Worm (Caenorhabditis elegans) whole organism, young adult: ENCODE data around the gene rbm-25.
A peak's percentile ranks its signal among the peaks of the same experiment; 100 is the strongest.

Source experiments
- B0019.2 ChIP-seq: fragments of 200-800 bp; sonication (Bioruptor generic); conservative IDR thresholded peaks from 2 replicates; pipeline ENCODE4 v1.3.6; 2022; ENCODE audit warnings: missing genetic modification reagents, missing genetic modification characterization, missing compliant biosample characterization
- B0035.1 ChIP-seq: sonication (generic microtip); optimal IDR thresholded peaks from 2 replicates; lab custom pipeline; 2016; ENCODE audit warnings: missing genetic modification characterization, mild to moderate bottlenecking, missing compliant biosample characterization, missing genotype, missing genetic modification reagents
- C17E4.6 ChIP-seq: fragments of 200-800 bp; sonication (Bioruptor generic); IDR thresholded peaks from 2 replicates; pipeline ENCODE4 v1.3.6; 2022; ENCODE audit warnings: missing genetic modification reagents, missing genetic modification characterization, missing compliant biosample characterization
- D2030.7 ChIP-seq: fragments of 200-800 bp; sonication (Bioruptor generic); IDR thresholded peaks from 2 replicates; pipeline ENCODE4 v1.3.6; 2022; ENCODE audit warnings: missing genetic modification reagents, missing genetic modification characterization, missing compliant biosample characterization
- F39B2.1 ChIP-seq: fragments of 200-800 bp; sonication (Bioruptor generic); IDR thresholded peaks from 2 replicates; pipeline ENCODE4 v1.3.6; 2022; ENCODE audit warnings: missing genetic modification reagents, missing genetic modification characterization, missing compliant biosample characterization
- F52B5.7 ChIP-seq: sonication (generic microtip); optimal IDR thresholded peaks from 2 replicates; lab custom pipeline; 2016; ENCODE audit warnings: mild to moderate bottlenecking, missing genetic modification characterization, missing compliant biosample characterization
- F55B11.4 ChIP-seq: sonication (generic microtip); optimal IDR thresholded peaks from 2 replicates; lab custom pipeline; 2016; ENCODE audit warnings: missing compliant biosample characterization, missing genetic modification characterization, borderline replicate concordance; ENCODE audit not compliant: insufficient read depth
- K12H6.12 ChIP-seq: fragments of 200-800 bp; sonication (Bioruptor generic); optimal IDR thresholded peaks from 2 replicates; lab custom pipeline; 2018; ENCODE audit warnings: mild to moderate bottlenecking, missing genetic modification characterization, missing compliant biosample characterization
- T07F8.4 ChIP-seq: sonication (generic microtip); optimal IDR thresholded peaks from 2 replicates; lab custom pipeline; 2016; ENCODE audit warnings: mild to moderate bottlenecking, missing genetic modification characterization, moderate library complexity, missing compliant biosample characterization
- Y67H2A.10 ChIP-seq: fragments of 200-800 bp; sonication (Bioruptor generic); conservative IDR thresholded peaks from 2 replicates; pipeline ENCODE4 v1.3.6; 2022; ENCODE audit warnings: missing genetic modification reagents, missing genetic modification characterization, missing compliant biosample characterization
- Y79H2A.3 ChIP-seq: fragments of 200-800 bp; sonication (Bioruptor generic); conservative IDR thresholded peaks from 2 replicates; pipeline ENCODE4 v1.3.6; 2022; ENCODE audit warnings: missing genetic modification reagents, missing genetic modification characterization, missing compliant biosample characterization
- akir-1 ChIP-seq: fragments of 200-800 bp; sonication (Bioruptor generic); optimal IDR thresholded peaks from 2 replicates; lab custom pipeline; 2018; ENCODE audit warnings: mild to moderate bottlenecking, missing genetic modification characterization, moderate library complexity, missing compliant biosample characterization
- aptf-3 ChIP-seq: fragments of 200-800 bp; sonication (Bioruptor generic); IDR thresholded peaks from 2 replicates; pipeline ENCODE4 v1.3.6; 2022; ENCODE audit warnings: missing genetic modification characterization, missing compliant biosample characterization
- attf-5 ChIP-seq: fragments of 200-800 bp; sonication (Bioruptor generic); optimal IDR thresholded peaks from 2 replicates; lab custom pipeline; 2018; ENCODE audit warnings: mild to moderate bottlenecking, missing genetic modification characterization, missing compliant biosample characterization
- bed-1 ChIP-seq: fragments of 200-800 bp; sonication (Bioruptor generic); IDR thresholded peaks from 2 replicates; pipeline ENCODE4 v1.3.6; 2022; ENCODE audit warnings: missing genetic modification reagents, missing genetic modification characterization, missing compliant biosample characterization
- bed-2 ChIP-seq: fragments of 200-800 bp; sonication (Bioruptor generic); IDR thresholded peaks from 2 replicates; pipeline ENCODE4 v1.3.6; 2022; ENCODE audit warnings: missing genetic modification reagents, missing genetic modification characterization, missing compliant biosample characterization
- ceh-79 ChIP-seq: sonication (generic microtip); optimal IDR thresholded peaks from 2 replicates; lab custom pipeline; 2017; ENCODE audit warnings: mild to moderate bottlenecking, missing genetic modification characterization, missing compliant biosample characterization
- ceh-91 ChIP-seq: fragments of 200-800 bp; sonication (Bioruptor generic); IDR thresholded peaks from 2 replicates; pipeline ENCODE4 v1.3.6; 2022; ENCODE audit warnings: missing genetic modification reagents, missing genetic modification characterization, missing compliant biosample characterization
- chd-7 ChIP-seq: sonication (generic microtip); optimal IDR thresholded peaks from 2 replicates; lab custom pipeline; 2016; ENCODE audit warnings: mild to moderate bottlenecking, missing genetic modification characterization, moderate library complexity, missing compliant biosample characterization
- dpff-1 ChIP-seq: sonication (generic microtip); optimal IDR thresholded peaks from 2 replicates; lab custom pipeline; 2017; ENCODE audit warnings: mild to moderate bottlenecking, missing genetic modification characterization, missing compliant biosample characterization
- egl-44 ChIP-seq: fragments of 200-800 bp; sonication (Bioruptor generic); IDR thresholded peaks from 2 replicates; pipeline ENCODE4 v1.3.6; 2022; ENCODE audit warnings: missing genetic modification reagents, missing genetic modification characterization, missing compliant biosample characterization
- fkh-3 ChIP-seq: sonication (generic microtip); optimal IDR thresholded peaks from 2 replicates; lab custom pipeline; 2016; ENCODE audit warnings: mild to moderate bottlenecking, missing genetic modification characterization, missing compliant biosample characterization
- hlh-26 ChIP-seq: fragments of 200-800 bp; sonication (Bioruptor generic); conservative IDR thresholded peaks from 2 replicates; pipeline ENCODE4 v1.3.6; 2022; ENCODE audit warnings: missing genetic modification reagents, missing genetic modification characterization, missing compliant biosample characterization
- hrde-1 ChIP-seq: sonication (generic microtip); optimal IDR thresholded peaks from 2 replicates; lab custom pipeline; 2016; ENCODE audit warnings: missing genetic modification characterization, mild to moderate bottlenecking, missing compliant biosample characterization, moderate library complexity, missing genotype, missing genetic modification reagents, borderline replicate concordance
- lin-26 ChIP-seq: fragments of 200-800 bp; sonication (Bioruptor generic); IDR thresholded peaks from 2 replicates; pipeline ENCODE4 v1.3.6; 2022; ENCODE audit warnings: missing genetic modification reagents, missing genetic modification characterization, missing compliant biosample characterization
- lin-40 ChIP-seq: sonication (generic microtip); optimal IDR thresholded peaks from 2 replicates; lab custom pipeline; 2016; ENCODE audit warnings: missing genetic modification characterization, mild to moderate bottlenecking, missing compliant biosample characterization, missing genotype, missing genetic modification reagents
- madf-3 ChIP-seq: fragments of 200-800 bp; sonication (Bioruptor generic); IDR thresholded peaks from 2 replicates; pipeline ENCODE4 v1.3.6; 2022; ENCODE audit warnings: missing genetic modification reagents, missing genetic modification characterization, missing compliant biosample characterization
- madf-6 ChIP-seq: fragments of 200-800 bp; sonication (Bioruptor generic); IDR thresholded peaks from 2 replicates; pipeline ENCODE4 v1.3.6; 2022; ENCODE audit warnings: missing genetic modification reagents, missing genetic modification characterization, missing compliant biosample characterization
- mel-28 ChIP-seq: sonication (generic microtip); optimal IDR thresholded peaks from 2 replicates; lab custom pipeline; 2016; ENCODE audit warnings: borderline replicate concordance, mild to moderate bottlenecking, missing genetic modification characterization, missing compliant biosample characterization
- mxl-1 ChIP-seq: sonication (generic microtip); optimal IDR thresholded peaks from 2 replicates; lab custom pipeline; 2016; ENCODE audit warnings: missing genetic modification characterization, missing compliant biosample characterization
- nhr-179 ChIP-seq: sonication (generic microtip); optimal IDR thresholded peaks from 2 replicates; lab custom pipeline; 2016; ENCODE audit warnings: mild to moderate bottlenecking, missing genetic modification characterization, missing compliant biosample characterization
- nhr-80 ChIP-seq: sonication (generic microtip); optimal IDR thresholded peaks from 2 replicates; lab custom pipeline; 2016; ENCODE audit warnings: missing genetic modification characterization, missing compliant biosample characterization
- nhr-90 ChIP-seq: sonication (generic microtip); optimal IDR thresholded peaks from 2 replicates; lab custom pipeline; 2016; ENCODE audit warnings: missing genotype, mild to moderate bottlenecking, missing genetic modification characterization, missing compliant biosample characterization
- pha-4 ChIP-seq: fragments of 150-350 bp; sonication (generic microtip); optimal IDR thresholded peaks from 2 replicates; lab custom pipeline; 2014; ENCODE audit warnings: missing biosample characterization, missing genetic modification reagents, missing genetic modification characterization
- rcor-1 ChIP-seq: fragments of 200-800 bp; sonication (Bioruptor generic); IDR thresholded peaks from 2 replicates; pipeline ENCODE4 v1.3.6; 2022; ENCODE audit warnings: missing genetic modification reagents, missing genetic modification characterization, missing compliant biosample characterization
- snpc-1.1 ChIP-seq: sonication (generic microtip); optimal IDR thresholded peaks from 2 replicates; lab custom pipeline; 2017; ENCODE audit warnings: missing genetic modification characterization, mild to moderate bottlenecking, missing compliant biosample characterization, antibody characterized with exemption, moderate library complexity, missing genotype, missing genetic modification reagents; ENCODE audit not compliant: insufficient read depth
- snpc-3.4 ChIP-seq: sonication (generic microtip); optimal IDR thresholded peaks from 2 replicates; lab custom pipeline; 2017; ENCODE audit warnings: missing genetic modification characterization, mild to moderate bottlenecking, missing compliant biosample characterization, antibody characterized with exemption, moderate library complexity, missing genotype, missing genetic modification reagents
- snpc-4 ChIP-seq, 5 experiments: fragments of 150-350 bp in 1 of 5; sonication (generic microtip) in 4 of 5; optimal IDR thresholded peaks; 2 replicates each; lab custom pipeline; 2014 to 2018; ENCODE audit warnings: missing genetic modification characterization in 5 of 5, missing biosample characterization in 3 of 5, antibody characterized with exemption in 2 of 5, mild to moderate bottlenecking in 2 of 5, missing compliant biosample characterization in 2 of 5, missing genotype in 2 of 5, moderate library complexity in 2 of 5, missing genetic modification reagents in 1 of 5
- sptf-2 ChIP-seq: fragments of 200-800 bp; sonication (Bioruptor generic); optimal IDR thresholded peaks from 2 replicates; lab custom pipeline; 2018; ENCODE audit warnings: mild to moderate bottlenecking, missing genetic modification characterization, missing compliant biosample characterization
- tbx-9 ChIP-seq: sonication (generic microtip); optimal IDR thresholded peaks from 2 replicates; lab custom pipeline; 2016; ENCODE audit warnings: borderline replicate concordance, missing genetic modification characterization, inconsistent platforms, missing compliant biosample characterization
- tlf-1 ChIP-seq: fragments of 200-800 bp; sonication (Bioruptor generic); optimal IDR thresholded peaks from 2 replicates; lab custom pipeline; 2018; ENCODE audit warnings: mild to moderate bottlenecking, missing genetic modification characterization, missing compliant biosample characterization
- unc-62 ChIP-seq: fragments of 150-350 bp; optimal IDR thresholded peaks from 2 replicates; lab custom pipeline; 2014; ENCODE audit warnings: missing biosample characterization, missing genetic modification reagents, missing genetic modification characterization
- zfh-2 ChIP-seq: fragments of 200-800 bp; sonication (Bioruptor generic); conservative IDR thresholded peaks from 2 replicates; pipeline ENCODE4 v1.3.6; 2022; ENCODE audit warnings: missing genetic modification reagents, missing genetic modification characterization, missing compliant biosample characterization
- zim-3 ChIP-seq: sonication (generic microtip); optimal IDR thresholded peaks from 2 replicates; lab custom pipeline; 2017; ENCODE audit warnings: mild to moderate bottlenecking, missing genetic modification characterization, moderate library complexity, missing compliant biosample characterization
- ztf-22 ChIP-seq: fragments of 200-800 bp; sonication (Bioruptor generic); optimal IDR thresholded peaks from 2 replicates; lab custom pipeline; 2018; ENCODE audit warnings: mild to moderate bottlenecking, missing genetic modification characterization, moderate library complexity, missing compliant biosample characterization
- ztf-3 ChIP-seq: fragments of 200-800 bp; sonication (Bioruptor generic); optimal IDR thresholded peaks from 2 replicates; lab custom pipeline; 2018; ENCODE audit warnings: mild to moderate bottlenecking, missing genetic modification characterization, missing compliant biosample characterization

Gene rbm-25

DNA sequence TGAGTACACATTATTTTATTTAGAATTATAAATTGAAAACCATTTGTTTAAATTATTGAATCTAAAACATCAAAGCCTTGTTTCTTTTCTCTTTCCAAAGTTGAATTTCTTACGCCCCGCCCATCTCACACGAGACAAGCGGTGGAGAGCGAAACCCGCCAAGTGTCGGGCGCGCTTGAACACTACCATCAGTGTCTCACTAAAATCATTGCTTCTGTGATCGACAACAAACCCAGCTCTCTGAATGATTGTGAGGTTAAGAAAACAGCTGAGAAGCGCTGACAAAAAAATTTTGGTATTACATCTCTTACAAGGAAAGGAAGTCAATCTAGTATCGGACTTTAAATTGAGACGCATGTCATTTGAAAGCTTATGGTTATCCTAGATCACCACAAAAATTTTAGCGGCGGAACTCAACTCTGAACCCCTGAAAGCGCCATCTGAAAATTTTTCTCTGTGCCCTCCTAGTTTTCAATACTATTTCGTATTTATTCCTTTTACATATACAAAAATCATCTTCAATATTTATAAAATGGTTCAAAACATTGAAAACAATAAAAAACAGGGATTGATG is 6.9 kb upstream of the rbm-25 start (continued):
- TF ChIP-seq snpc-4 (GFP tag; optimal IDR thresholded peaks at IDR 0.05; lab: Kevin White, UChicago): peak; percentile 100
- peak; percentile 99 to 100 (median 100) for TF ChIP-seq snpc-4 (tag; optimal IDR thresholded peaks at IDR 0.05; lab: Kevin White, UChicago)
- peak; percentile 44; the same call in 1 of the 2 replicates for TF ChIP-seq egl-44 (GFP tag; lab: Robert Waterston, UW)
- no peak for TF ChIP-seq mxl-1 (tag; lab: Kevin White, UChicago)
- no peak for TF ChIP-seq attf-5 (GFP tag; lab: Kevin White, UChicago)
- TF ChIP-seq B0019.2 (GFP tag; lab: Robert Waterston, UW): peak; percentile 50; the same call in 1 of the 2 replicates
- TF ChIP-seq chd-7 (tag; lab: Kevin White, UChicago): no peak
- no peak for TF ChIP-seq lin-26
- TF ChIP-seq madf-6: peak; percentile 89
- peak; percentile 92 for TF ChIP-seq rcor-1 (GFP tag; lab: Robert Waterston, UW)
- TF ChIP-seq tbx-9 (tag; lab: Kevin White, UChicago): no peak
- TF ChIP-seq fkh-3: no peak
- no peak for TF ChIP-seq mel-28 (tag; lab: Kevin White, UChicago)
- TF ChIP-seq nhr-80 (tag; lab: Kevin White, UChicago): peak; percentile 57
- peak; percentile 97 for TF ChIP-seq D2030.7 (GFP tag; lab: Robert Waterston, UW)
- no peak for TF ChIP-seq hlh-26
- no peak; the same call in 1 of the 2 replicates for TF ChIP-seq zfh-2 (GFP tag; lab: Robert Waterston, UW)
- TF ChIP-seq F55B11.4 (tag; lab: Kevin White, UChicago): no peak
- peak; percentile 100 for TF ChIP-seq snpc-1.1 (tag; lab: Kevin White, UChicago)
- peak; percentile 54 for TF ChIP-seq lin-40 (tag; lab: Kevin White, UChicago)
- TF ChIP-seq aptf-3 (GFP tag; lab: Robert Waterston, UW): no peak
- no peak for TF ChIP-seq nhr-179 (tag; lab: Kevin White, UChicago)
- no peak for TF ChIP-seq ceh-79
- TF ChIP-seq pha-4 (tag; lab: Kevin White, UChicago): no peak
- TF ChIP-seq nhr-90 (tag; lab: Kevin White, UChicago): no peak
- TF ChIP-seq C17E4.6 (GFP tag; lab: Robert Waterston, UW): 0 out of 2 replicates have a peak, but pooled peaks have one; percentile 9
- TF ChIP-seq dpff-1 (tag; lab: Kevin White, UChicago): no peak
- no peak for TF ChIP-seq F52B5.7 (tag; lab: Kevin White, UChicago)
- no peak for TF ChIP-seq unc-62
- no peak for TF ChIP-seq zim-3
- no peak for TF ChIP-seq K12H6.12 (tag; lab: Kevin White, UChicago)
- TF ChIP-seq ceh-91 (GFP tag; lab: Robert Waterston, UW): 0 out of 2 replicates have a peak, but pooled peaks have one; percentile 13
- TF ChIP-seq Y79H2A.3 (GFP tag; lab: Robert Waterston, UW): no peak
- no peak for TF ChIP-seq bed-1
- TF ChIP-seq akir-1 (GFP tag; lab: Kevin White, UChicago): no peak
- TF ChIP-seq F39B2.1 (GFP tag; lab: Robert Waterston, UW): 0 out of 2 replicates have a peak, but pooled peaks have one; percentile 85
- no peak for TF ChIP-seq T07F8.4 (tag; lab: Kevin White, UChicago)
- no peak for TF ChIP-seq Y67H2A.10
- no peak for TF ChIP-seq B0035.1 (tag; lab: Kevin White, UChicago)
- 0 out of 2 replicates have a peak, but pooled peaks have one; percentile 7 for TF ChIP-seq madf-3
- TF ChIP-seq hrde-1 (tag; lab: Kevin White, UChicago): peak; percentile 24
- TF ChIP-seq sptf-2 (GFP tag; lab: Kevin White, UChicago): peak; percentile 9
- peak; percentile 75 for TF ChIP-seq tlf-1 (GFP tag; lab: Kevin White, UChicago)
- TF ChIP-seq bed-2 (GFP tag; lab: Robert Waterston, UW): 0 out of 2 replicates have a peak, but pooled peaks have one; percentile 29
- peak; percentile 99 for TF ChIP-seq snpc-3.4 (tag; lab: Kevin White, UChicago)
- no peak for TF ChIP-seq ztf-3 (GFP tag; lab: Kevin White, UChicago)
- peak; percentile 11 for TF ChIP-seq ztf-22
